Worm (Caenorhabditis elegans) whole organism, late embryonic: ENCODE results near the gene Y40C5A.4.

Experiments used
- ceh-14 ChIP-seq: sonication (generic microtip); optimal IDR thresholded peaks from 2 replicates; lab custom pipeline; 2016; ENCODE audit warnings: missing genotype, missing genetic modification characterization, missing compliant biosample characterization
- nhr-11 ChIP-seq: fragments of 150-350 bp; optimal IDR thresholded peaks from 2 replicates; lab custom pipeline; 2014; ENCODE audit warnings: missing biosample characterization, missing genetic modification characterization
- tbx-2 ChIP-seq: sonication (generic microtip); optimal IDR thresholded peaks from 2 replicates; lab custom pipeline; 2016; ENCODE audit warnings: missing genetic modification characterization, missing compliant biosample characterization
- unc-86 ChIP-seq: sonication (generic microtip); optimal IDR thresholded peaks from 2 replicates; lab custom pipeline; 2016; ENCODE audit warnings: missing genetic modification characterization, missing compliant biosample characterization

- TF ChIP-seq ceh-14 (tag; lab: Kevin White, UChicago), result no peak
- no peak for TF ChIP-seq tbx-2 (tag; lab: Kevin White, UChicago)
- TF ChIP-seq nhr-11 (tag; lab: Kevin White, UChicago), result no peak
- no peak for TF ChIP-seq unc-86 (tag; lab: Kevin White, UChicago)
Observed at ce11 chrIV:7393700-7394099, 28.8 kb upstream of the Y40C5A.4 start, which contains the start of gene pitr-1.
